Worm (Caenorhabditis elegans): ENCODE data around the gene gar-2.

DNA sequence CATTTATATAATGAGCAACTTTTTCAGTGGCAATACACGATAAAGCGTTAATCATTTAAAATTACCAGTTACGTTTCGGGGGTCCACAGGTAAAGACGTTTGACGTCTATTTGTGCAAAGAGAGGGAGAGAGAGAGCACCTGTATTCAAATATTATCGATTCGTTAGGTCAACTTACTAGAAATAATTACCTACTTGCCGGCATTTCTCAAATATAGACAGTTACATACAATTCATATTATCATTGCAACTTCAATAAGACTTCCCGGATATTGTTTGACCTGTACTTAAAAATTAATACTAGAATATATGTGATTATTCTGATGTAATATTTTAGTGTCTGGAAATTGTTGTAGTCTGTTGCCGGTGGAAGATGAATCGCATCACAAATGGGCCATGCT is 23.3 kb upstream of the gar-2 start, which contains the start of gene gadr-3:
- no peak for TF ChIP-seq nhr-11 (tag; optimal IDR thresholded peaks at IDR 0.05)
- TF ChIP-seq ceh-82 (tag; optimal IDR thresholded peaks at IDR 0.05): no peak
- TF ChIP-seq nhr-77 (tag; optimal IDR thresholded peaks at IDR 0.05): no peak
- no peak for TF ChIP-seq nhr-76 (tag; optimal IDR thresholded peaks at IDR 0.05)
- no peak for TF ChIP-seq egl-27 (tag; optimal IDR thresholded peaks at IDR 0.05)
